Fruit fly (Drosophila melanogaster): ENCODE results near the gene CG33995.

The CG33995 gene

dm6 chr2L:5054953-5055352 lies 11.9 kb downstream of the CG33995 start, which contains the start of the genes CG14036 and His3.3A (continued):
- TF ChIP-seq CG9817 (tag; optimal IDR thresholded peaks at IDR 0.05) (peak; percentile 11), chinmo (GFP tag; IDR thresholded peaks at IDR 0.05; ENCODE audit: partially characterized antibody) (peak; percentile 68; the same call in 1 of the 4 replicates), Dp (GFP tag; optimal IDR thresholded peaks at IDR 0.05) (peak; percentile 88), Abd-B (GFP tag; optimal IDR thresholded peaks at IDR 0.05) (no peak), CG5953 (GFP tag; IDR thresholded peaks at IDR 0.05) (no peak), sna (GFP tag; IDR thresholded peaks at IDR 0.05; ENCODE audit: partially characterized antibody) (peak; percentile 66), NFAT (GFP tag; IDR thresholded peaks at IDR 0.05) (no peak), klu (GFP tag; IDR thresholded peaks at IDR 0.05) (no peak), ci (GFP tag; IDR thresholded peaks at IDR 0.05) (peak; percentile 58; the same call in 1 of the 3 replicates), Hand (GFP tag; optimal IDR thresholded peaks at IDR 0.05) (no peak), fru (optimal IDR thresholded peaks at IDR 0.05) (no peak), zen (tag; optimal IDR thresholded peaks at IDR 0.05) (peak; percentile 25), CG11456 (GFP tag; IDR thresholded peaks at IDR 0.05) (no peak), Hr78 (GFP tag; optimal IDR thresholded peaks at IDR 0.05) (no peak), vnd (GFP tag; IDR thresholded peaks at IDR 0.05; ENCODE audit: partially characterized antibody) (no peak; the same call in 2 of the 3 replicates), CG17186 (GFP tag; optimal IDR thresholded peaks at IDR 0.05) (peak; percentile 56), zen2 (GFP tag; IDR thresholded peaks at IDR 0.05; ENCODE audit: partially characterized antibody) (peak; percentile 52; the same call in 2 of the 3 replicates)

dm6 chr2L:5055528-5055927 lies 12.5 kb downstream of the CG33995 start:
- peak; percentile 96 for TF ChIP-seq phol (tag; optimal IDR thresholded peaks at IDR 0.05)
- no peak for TF ChIP-seq CG6689 (GFP tag; IDR thresholded peaks at IDR 0.05)
- TF ChIP-seq Med (GFP tag) = peak; percentile 61

- TF ChIP-seq lola (GFP tag; optimal IDR thresholded peaks at IDR 0.05) = no peak
- TF ChIP-seq p53 (GFP tag; optimal IDR thresholded peaks at IDR 0.05) = no peak
- no peak for TF ChIP-seq CG3838 (GFP tag; optimal IDR thresholded peaks at IDR 0.05)
- no peak for TF ChIP-seq Doc2 (GFP tag; IDR thresholded peaks at IDR 0.05)
- no peak for TF ChIP-seq Spps (tag; optimal IDR thresholded peaks at IDR 0.05)
- no peak for TF ChIP-seq zen (tag; optimal IDR thresholded peaks at IDR 0.05)
- no peak for TF ChIP-seq Dek (tag; optimal IDR thresholded peaks at IDR 0.05)
- TF ChIP-seq hbn (GFP tag; IDR thresholded peaks at IDR 0.05; ENCODE audit: partially characterized antibody) = 0 out of 2 replicates have a peak, but pooled peaks have one; percentile 51
- no peak for TF ChIP-seq CG10431 (GFP tag; optimal IDR thresholded peaks at IDR 0.05)
- TF ChIP-seq CG31224 (GFP tag; IDR thresholded peaks at IDR 0.05) = no peak
- peak; percentile 47; the same call in 1 of the 2 replicates for TF ChIP-seq Bgb (GFP tag; IDR thresholded peaks at IDR 0.05; ENCODE audit: partially characterized antibody)
- no peak for TF ChIP-seq CG4730 (GFP tag; IDR thresholded peaks at IDR 0.05)
- TF ChIP-seq amos (GFP tag; IDR thresholded peaks at IDR 0.05; ENCODE audit: partially characterized antibody) = peak; percentile 51; the same call in 1 of the 2 replicates
- peak; percentile 23; the same call in 1 of the 2 replicates for TF ChIP-seq inv (GFP tag; IDR thresholded peaks at IDR 0.05; ENCODE audit: partially characterized antibody)
- peak; percentile 44; the same call in 1 of the 3 replicates for TF ChIP-seq vnd (GFP tag; IDR thresholded peaks at IDR 0.05; ENCODE audit: partially characterized antibody)
- no peak for TF ChIP-seq tgo (GFP tag; IDR thresholded peaks at IDR 0.05)
- TF ChIP-seq CG1832 (GFP tag; optimal IDR thresholded peaks at IDR 0.05) = no peak
- peak; percentile 56; the same call in 1 of the 2 replicates for TF ChIP-seq E2f2 (GFP tag; IDR thresholded peaks at IDR 0.05)
- TF ChIP-seq Fer3 (tag; optimal IDR thresholded peaks at IDR 0.05) = no peak
- no peak for TF ChIP-seq CG3163 (GFP tag; optimal IDR thresholded peaks at IDR 0.05)
- no peak for TF ChIP-seq h (optimal IDR thresholded peaks at IDR 0.05)
- TF ChIP-seq Atf6 (GFP tag; IDR thresholded peaks at IDR 0.05) = no peak
- TF ChIP-seq HLH4C (GFP tag; IDR thresholded peaks at IDR 0.05; ENCODE audit: partially characterized antibody) = peak; percentile 44; the same call in 1 of the 3 replicates
- no peak for TF ChIP-seq CG4360 (GFP tag; IDR thresholded peaks at IDR 0.05)
- TF ChIP-seq Sox102F (GFP tag; optimal IDR thresholded peaks at IDR 0.05) = no peak
- TF ChIP-seq row (GFP tag; IDR thresholded peaks at IDR 0.05) = peak; percentile 37; the same call in 2 of the 3 replicates
- no peak for TF ChIP-seq da (GFP tag; optimal IDR thresholded peaks at IDR 0.05)
- no peak for TF ChIP-seq nmo (GFP tag; optimal IDR thresholded peaks at IDR 0.05)
- TF ChIP-seq CG13296 (GFP tag; optimal IDR thresholded peaks at IDR 0.05) = no peak
Measured at dm6 chr2L:5058094-5058493, 15.0 kb downstream of the CG33995 start, which contains the start of gene Nepl3. Gene Nepl3, minus strand, starts transcription at chr2L:5058248.

Data from whole organism, embryonic.